Worm (Caenorhabditis elegans) whole organism, early embryonic: ENCODE data around the gene swp-1.

Experiments
- F13C5.2 ChIP-seq: sonication (generic microtip); optimal IDR thresholded peaks from 2 replicates; lab custom pipeline; 2017; ENCODE audit warnings: mild to moderate bottlenecking, missing genetic modification characterization, inconsistent platforms, missing compliant biosample characterization
- aly-1 ChIP-seq: sonication (generic microtip); optimal IDR thresholded peaks from 2 replicates; lab custom pipeline; 2016; ENCODE audit warnings: missing genetic modification characterization, missing compliant biosample characterization

DNA sequence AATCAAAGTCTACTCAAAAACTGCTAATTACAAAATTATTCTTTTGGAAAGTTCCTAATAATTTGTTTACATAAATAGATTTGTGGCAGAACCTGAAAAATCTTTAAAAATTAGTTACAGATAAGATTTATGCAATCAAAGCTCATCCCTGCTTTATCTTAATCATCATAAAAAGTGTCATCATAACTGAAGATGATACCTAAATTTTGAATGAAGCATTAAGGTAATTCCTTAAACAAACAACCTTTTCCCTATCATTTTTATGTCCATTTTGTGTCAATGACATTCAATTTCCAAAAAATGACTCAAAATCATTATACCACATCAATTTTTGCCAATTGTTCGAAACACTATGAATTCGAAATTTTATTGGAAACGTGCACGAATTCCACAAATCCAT, 32.4 kb upstream of the swp-1 start, which contains the start of gene B0244.6:
- TF ChIP-seq F13C5.2 (tag; lab: Kevin White, UChicago) (no peak), aly-1 (tag; lab: Kevin White, UChicago) (no peak)
